Worm (Caenorhabditis elegans) whole organism, young adult: Measurements from ENCODE around the gene pik-1.

Source experiments
- B0035.1 ChIP-seq: sonication (generic microtip); optimal IDR thresholded peaks from 2 replicates; lab custom pipeline; 2016; ENCODE audit warnings: missing genetic modification characterization, mild to moderate bottlenecking, missing compliant biosample characterization, missing genotype, missing genetic modification reagents
- B0336.3 ChIP-seq: fragments of 200-800 bp; sonication (Bioruptor generic); IDR thresholded peaks from 2 replicates; pipeline ENCODE4 v1.3.6; 2022; ENCODE audit warnings: missing genetic modification characterization, missing compliant biosample characterization
- F22D6.2 ChIP-seq: sonication (generic microtip); optimal IDR thresholded peaks from 2 replicates; lab custom pipeline; 2016; ENCODE audit warnings: mild to moderate bottlenecking, missing genetic modification characterization, missing compliant biosample characterization
- F23B12.7 ChIP-seq: sonication (generic microtip); optimal IDR thresholded peaks from 2 replicates; lab custom pipeline; 2017; ENCODE audit warnings: missing genetic modification characterization, mild to moderate bottlenecking, missing compliant biosample characterization, antibody characterized with exemption, moderate library complexity; ENCODE audit not compliant: insufficient read depth
- F39B2.1 ChIP-seq: fragments of 200-800 bp; sonication (Bioruptor generic); IDR thresholded peaks from 2 replicates; pipeline ENCODE4 v1.3.6; 2022; ENCODE audit warnings: missing genetic modification reagents, missing genetic modification characterization, missing compliant biosample characterization
- F49E8.2 ChIP-seq: sonication (generic microtip); optimal IDR thresholded peaks from 3 replicates; lab custom pipeline; 2017; ENCODE audit warnings: missing genetic modification characterization, mild to moderate bottlenecking, missing compliant biosample characterization, antibody characterized with exemption, moderate library complexity; ENCODE audit not compliant: insufficient read depth
- F57C9.4 ChIP-seq: sonication (generic microtip); optimal IDR thresholded peaks from 2 replicates; lab custom pipeline; 2017; ENCODE audit warnings: mild to moderate bottlenecking, missing genetic modification characterization, missing compliant biosample characterization
- T07F8.4 ChIP-seq: sonication (generic microtip); optimal IDR thresholded peaks from 2 replicates; lab custom pipeline; 2016; ENCODE audit warnings: mild to moderate bottlenecking, missing genetic modification characterization, moderate library complexity, missing compliant biosample characterization
- aptf-2 ChIP-seq: fragments of 200-800 bp; sonication (Bioruptor generic); conservative IDR thresholded peaks from 2 replicates; pipeline ENCODE4 v1.3.6; 2022; ENCODE audit warnings: missing genetic modification reagents, missing genetic modification characterization, missing compliant biosample characterization
- attf-6 ChIP-seq: fragments of 200-800 bp; sonication (Bioruptor generic); IDR thresholded peaks from 2 replicates; pipeline ENCODE4 v1.3.6; 2022; ENCODE audit warnings: missing genetic modification reagents, missing genetic modification characterization, missing compliant biosample characterization
- bed-1 ChIP-seq: fragments of 200-800 bp; sonication (Bioruptor generic); IDR thresholded peaks from 2 replicates; pipeline ENCODE4 v1.3.6; 2022; ENCODE audit warnings: missing genetic modification reagents, missing genetic modification characterization, missing compliant biosample characterization
- ccch-3 ChIP-seq: fragments of 200-800 bp; sonication (Bioruptor generic); optimal IDR thresholded peaks from 2 replicates; lab custom pipeline; 2018; ENCODE audit warnings: mild to moderate bottlenecking, missing genetic modification characterization, missing compliant biosample characterization
- die-1 ChIP-seq: sonication (generic microtip); optimal IDR thresholded peaks from 2 replicates; lab custom pipeline; 2016; ENCODE audit warnings: missing genotype, mild to moderate bottlenecking, missing genetic modification characterization, missing compliant biosample characterization
- dox-1 ChIP-seq: fragments of 200-800 bp; sonication (Bioruptor generic); IDR thresholded peaks from 2 replicates; pipeline ENCODE4 v1.3.6; 2022; ENCODE audit warnings: missing genetic modification reagents, missing genetic modification characterization, missing compliant biosample characterization
- dpl-1 ChIP-seq: fragments of 150-350 bp; optimal IDR thresholded peaks from 2 replicates; lab custom pipeline; 2014; ENCODE audit warnings: missing biosample characterization, missing genetic modification reagents, missing genetic modification characterization
- egl-18 ChIP-seq: fragments of 200-800 bp; sonication (Bioruptor generic); IDR thresholded peaks from 2 replicates; pipeline ENCODE4 v1.3.6; 2022; ENCODE audit warnings: missing genetic modification reagents, missing genetic modification characterization, missing compliant biosample characterization
- him-1 ChIP-seq: sonication (generic microtip); optimal IDR thresholded peaks from 2 replicates; lab custom pipeline; 2016; ENCODE audit warnings: missing genotype, missing genetic modification reagents, missing genetic modification characterization, missing compliant biosample characterization
- hlh-26 ChIP-seq: fragments of 200-800 bp; sonication (Bioruptor generic); conservative IDR thresholded peaks from 2 replicates; pipeline ENCODE4 v1.3.6; 2022; ENCODE audit warnings: missing genetic modification reagents, missing genetic modification characterization, missing compliant biosample characterization
- hrde-1 ChIP-seq: sonication (generic microtip); optimal IDR thresholded peaks from 2 replicates; lab custom pipeline; 2016; ENCODE audit warnings: missing genetic modification characterization, mild to moderate bottlenecking, missing compliant biosample characterization, moderate library complexity, missing genotype, missing genetic modification reagents, borderline replicate concordance
- let-607 ChIP-seq, 2 experiments: fragments of 200-800 bp in 1 of 2; sonication (Bioruptor generic) in 1 of 2; sonication (generic microtip) in 1 of 2; optimal IDR thresholded peaks; 2 replicates each; lab custom pipeline; 2016 to 2018; ENCODE audit warnings: mild to moderate bottlenecking in 2 of 2, missing compliant biosample characterization in 2 of 2, missing genetic modification characterization in 2 of 2, moderate library complexity in 2 of 2, missing genotype in 1 of 2
- lin-54 ChIP-seq: fragments of 200-800 bp; sonication (Bioruptor generic); optimal IDR thresholded peaks from 2 replicates; lab custom pipeline; 2018; ENCODE audit warnings: mild to moderate bottlenecking, missing genetic modification characterization, missing compliant biosample characterization
- lir-1 ChIP-seq: fragments of 200-800 bp; sonication (Bioruptor generic); conservative IDR thresholded peaks from 2 replicates; pipeline ENCODE4 v1.3.6; 2022; ENCODE audit warnings: missing genetic modification reagents, missing genetic modification characterization, missing compliant biosample characterization
- lsl-1 ChIP-seq: fragments of 200-800 bp; sonication (Bioruptor generic); optimal IDR thresholded peaks from 2 replicates; lab custom pipeline; 2018; ENCODE audit warnings: mild to moderate bottlenecking, missing genetic modification characterization, moderate library complexity, missing compliant biosample characterization
- madf-3 ChIP-seq: fragments of 200-800 bp; sonication (Bioruptor generic); IDR thresholded peaks from 2 replicates; pipeline ENCODE4 v1.3.6; 2022; ENCODE audit warnings: missing genetic modification reagents, missing genetic modification characterization, missing compliant biosample characterization
- madf-6 ChIP-seq: fragments of 200-800 bp; sonication (Bioruptor generic); IDR thresholded peaks from 2 replicates; pipeline ENCODE4 v1.3.6; 2022; ENCODE audit warnings: missing genetic modification reagents, missing genetic modification characterization, missing compliant biosample characterization
- mcd-1 ChIP-seq: fragments of 200-800 bp; sonication (Bioruptor generic); IDR thresholded peaks from 2 replicates; pipeline ENCODE4 v1.3.6; 2022; ENCODE audit warnings: missing genetic modification reagents, missing genetic modification characterization, missing compliant biosample characterization
- mxl-1 ChIP-seq: sonication (generic microtip); optimal IDR thresholded peaks from 2 replicates; lab custom pipeline; 2016; ENCODE audit warnings: missing genetic modification characterization, missing compliant biosample characterization
- nhr-27 ChIP-seq: fragments of 200-800 bp; sonication (Bioruptor generic); optimal IDR thresholded peaks from 2 replicates; lab custom pipeline; 2018; ENCODE audit warnings: mild to moderate bottlenecking, missing genetic modification characterization, moderate library complexity, missing compliant biosample characterization
- rcor-1 ChIP-seq: fragments of 200-800 bp; sonication (Bioruptor generic); IDR thresholded peaks from 2 replicates; pipeline ENCODE4 v1.3.6; 2022; ENCODE audit warnings: missing genetic modification reagents, missing genetic modification characterization, missing compliant biosample characterization
- rpc-1 ChIP-seq, 2 experiments: fragments of 150-350 bp in 1 of 2; sonication (generic microtip) in 1 of 2; optimal IDR thresholded peaks; 2 replicates each; lab custom pipeline; 2014 to 2018; ENCODE audit warnings: missing biosample characterization in 1 of 2, missing genetic modification characterization in 1 of 2, missing genetic modification reagents in 1 of 2, missing genotype in 1 of 2
- snpc-1.1 ChIP-seq: sonication (generic microtip); optimal IDR thresholded peaks from 2 replicates; lab custom pipeline; 2017; ENCODE audit warnings: missing genetic modification characterization, mild to moderate bottlenecking, missing compliant biosample characterization, antibody characterized with exemption, moderate library complexity, missing genotype, missing genetic modification reagents; ENCODE audit not compliant: insufficient read depth
- snpc-4 ChIP-seq, 5 experiments: fragments of 150-350 bp in 1 of 5; sonication (generic microtip) in 4 of 5; optimal IDR thresholded peaks; 2 replicates each; lab custom pipeline; 2014 to 2018; ENCODE audit warnings: missing genetic modification characterization in 5 of 5, missing biosample characterization in 3 of 5, antibody characterized with exemption in 2 of 5, mild to moderate bottlenecking in 2 of 5, missing compliant biosample characterization in 2 of 5, missing genotype in 2 of 5, moderate library complexity in 2 of 5, missing genetic modification reagents in 1 of 5
- somi-1 ChIP-seq: fragments of 200-800 bp; sonication (Bioruptor generic); optimal IDR thresholded peaks from 2 replicates; lab custom pipeline; 2018; ENCODE audit warnings: mild to moderate bottlenecking, missing genetic modification characterization, missing compliant biosample characterization
- tbx-9 ChIP-seq: sonication (generic microtip); optimal IDR thresholded peaks from 2 replicates; lab custom pipeline; 2016; ENCODE audit warnings: borderline replicate concordance, missing genetic modification characterization, inconsistent platforms, missing compliant biosample characterization
- tlf-1 ChIP-seq: fragments of 200-800 bp; sonication (Bioruptor generic); optimal IDR thresholded peaks from 2 replicates; lab custom pipeline; 2018; ENCODE audit warnings: mild to moderate bottlenecking, missing genetic modification characterization, missing compliant biosample characterization
- unc-62 ChIP-seq: fragments of 150-350 bp; optimal IDR thresholded peaks from 2 replicates; lab custom pipeline; 2014; ENCODE audit warnings: missing biosample characterization, missing genetic modification reagents, missing genetic modification characterization
- zfh-2 ChIP-seq: fragments of 200-800 bp; sonication (Bioruptor generic); conservative IDR thresholded peaks from 2 replicates; pipeline ENCODE4 v1.3.6; 2022; ENCODE audit warnings: missing genetic modification reagents, missing genetic modification characterization, missing compliant biosample characterization
- ztf-18 ChIP-seq: sonication (generic microtip); optimal IDR thresholded peaks from 2 replicates; lab custom pipeline; 2016; ENCODE audit warnings: missing genotype, mild to moderate bottlenecking, missing genetic modification characterization, missing compliant biosample characterization
- ztf-22 ChIP-seq: fragments of 200-800 bp; sonication (Bioruptor generic); optimal IDR thresholded peaks from 2 replicates; lab custom pipeline; 2018; ENCODE audit warnings: mild to moderate bottlenecking, missing genetic modification characterization, moderate library complexity, missing compliant biosample characterization

Gene pik-1

DNA sequence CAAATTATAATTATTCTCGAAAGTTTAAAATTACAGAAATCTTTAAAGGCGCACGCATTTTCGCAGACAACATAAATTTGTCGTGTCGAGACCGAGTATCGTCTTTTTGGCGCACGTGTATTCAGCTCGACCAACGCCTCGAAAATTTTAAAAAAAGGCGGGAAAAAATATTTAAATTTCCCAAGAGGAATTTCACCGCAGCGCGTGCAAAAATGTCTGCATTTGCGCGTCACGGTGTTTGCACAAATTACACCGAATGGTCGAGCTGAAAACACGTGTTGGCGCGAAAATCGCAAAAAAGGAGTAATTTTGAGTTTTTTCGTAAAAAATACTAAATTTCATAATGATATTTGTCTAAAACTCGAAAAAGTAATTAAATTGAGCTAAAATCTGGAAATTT lies 34.9 kb downstream of the pik-1 start (continued):
- TF ChIP-seq lin-54 = peak; percentile 15
- TF ChIP-seq ccch-3 (GFP tag; lab: Kevin White, UChicago) = no peak
- TF ChIP-seq F39B2.1 (GFP tag; lab: Robert Waterston, UW) = no peak
- peak; percentile 32 for TF ChIP-seq him-1
- TF ChIP-seq nhr-27 (tag; lab: Kevin White, UChicago) = no peak
- peak; percentile 30 for TF ChIP-seq dpl-1 (GFP tag; lab: Kevin White, UChicago)
- peak; percentile 34 for TF ChIP-seq tlf-1
- no peak for TF ChIP-seq die-1
- no peak for TF ChIP-seq lir-1
- TF ChIP-seq snpc-1.1 (tag; lab: Kevin White, UChicago) = no peak
- no peak for TF ChIP-seq ztf-22 (GFP tag; lab: Kevin White, UChicago)
- no peak for TF ChIP-seq hrde-1 (tag; lab: Kevin White, UChicago)
- no peak for TF ChIP-seq egl-18
- TF ChIP-seq dox-1 (GFP tag; lab: Robert Waterston, UW) = no peak; the same call in 1 of the 2 replicates
- peak; percentile 71 for TF ChIP-seq madf-6 (GFP tag; lab: Robert Waterston, UW)
- TF ChIP-seq lsl-1 (GFP tag; lab: Kevin White, UChicago) = peak; percentile 59
- no peak for TF ChIP-seq rcor-1 (GFP tag; lab: Robert Waterston, UW)
- no peak for TF ChIP-seq B0035.1 (tag; lab: Kevin White, UChicago)
- TF ChIP-seq somi-1 (GFP tag; lab: Kevin White, UChicago) = no peak
- TF ChIP-seq F22D6.2 (tag; lab: Kevin White, UChicago) = no peak
- TF ChIP-seq ztf-18 (tag; lab: Kevin White, UChicago) = no peak
- no peak for TF ChIP-seq F23B12.7 (tag; lab: Kevin White, UChicago)
- TF ChIP-seq unc-62 (GFP tag; lab: Kevin White, UChicago) = no peak
- TF ChIP-seq F57C9.4 (tag; lab: Kevin White, UChicago) = no peak
- TF ChIP-seq F49E8.2 (tag; lab: Kevin White, UChicago) = no peak
- TF ChIP-seq snpc-4 (GFP tag; optimal IDR thresholded peaks at IDR 0.05; lab: Kevin White, UChicago) = no peak
- peak in 1 of 4 experiments; percentile 22 for TF ChIP-seq snpc-4 (tag; optimal IDR thresholded peaks at IDR 0.05; lab: Kevin White, UChicago)
- TF ChIP-seq bed-1 (GFP tag; lab: Robert Waterston, UW) = no peak
- no peak for TF ChIP-seq T07F8.4 (tag; lab: Kevin White, UChicago)
- no peak for TF ChIP-seq zfh-2 (GFP tag; lab: Robert Waterston, UW)
- no peak for TF ChIP-seq madf-3 (GFP tag; lab: Robert Waterston, UW)
- TF ChIP-seq hlh-26 (GFP tag; lab: Robert Waterston, UW) = no peak
- TF ChIP-seq aptf-2 (GFP tag; lab: Robert Waterston, UW) = peak; percentile 84
- no peak for TF ChIP-seq B0336.3
- no peak for TF ChIP-seq mxl-1 (tag; lab: Kevin White, UChicago)
- TF ChIP-seq rpc-1 (optimal IDR thresholded peaks at IDR 0.05; lab: Kevin White, UChicago) = no peak
- TF ChIP-seq rpc-1 (tag; optimal IDR thresholded peaks at IDR 0.05; lab: Kevin White, UChicago) = no peak
- TF ChIP-seq, all 124 proteins: peak for 14

DNA sequence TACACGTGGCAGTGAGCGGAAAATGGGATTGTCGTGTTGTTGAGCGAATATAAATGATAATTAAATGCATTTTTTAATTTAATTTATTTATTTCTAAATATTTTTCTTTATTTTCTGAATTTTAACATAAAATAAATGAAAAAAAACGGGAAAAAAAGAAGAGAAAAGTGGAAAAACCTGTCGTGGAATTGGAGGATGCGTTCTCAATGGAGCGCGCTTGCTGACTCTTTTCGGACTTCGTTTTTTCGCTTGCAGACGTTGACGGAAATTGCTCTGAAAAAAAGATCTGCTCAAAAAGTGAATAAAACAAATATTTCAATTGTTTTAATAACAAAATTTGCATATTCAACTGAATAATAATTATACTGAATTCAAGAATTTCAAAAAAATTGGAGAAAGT lies 37.7 kb downstream of the pik-1 start:
- TF ChIP-seq let-607 (tag; optimal IDR thresholded peaks at IDR 0.05; lab: Kevin White, UChicago) = peak; percentile 75 to 93
- no peak for TF ChIP-seq snpc-4 (GFP tag; optimal IDR thresholded peaks at IDR 0.05; lab: Kevin White, UChicago)
- TF ChIP-seq snpc-4 (tag; optimal IDR thresholded peaks at IDR 0.05; lab: Kevin White, UChicago) = peak in 1 of 4 experiments; percentile 39
- peak; percentile 18 for TF ChIP-seq ztf-18 (tag; lab: Kevin White, UChicago)
- TF ChIP-seq attf-6 (GFP tag; lab: Robert Waterston, UW) = no peak
- no peak for TF ChIP-seq tbx-9 (tag; lab: Kevin White, UChicago)
- TF ChIP-seq mcd-1 (GFP tag; lab: Robert Waterston, UW) = peak; percentile 88
